Worm (Caenorhabditis elegans): ENCODE data around the gene R10D12.1.

The R10D12.1 gene

ce11 chrV:13908916-13909176 is 25.6 kb downstream of the R10D12.1 start, which contains the start of gene C06B3.6:
Gene C06B3.6, minus strand, starts transcription at chrV:13908967.
- TF ChIP-seq flt-1 (GFP tag; IDR thresholded peaks at IDR 0.05) (no peak), med-1 (GFP tag; optimal IDR thresholded peaks at IDR 0.05; ENCODE audit: insufficient read depth) (no peak), cog-1 (tag; optimal IDR thresholded peaks at IDR 0.05) (no peak), ref-1 (GFP tag; conservative IDR thresholded peaks at IDR 0.05) (no peak), ztf-29 (GFP tag; IDR thresholded peaks at IDR 0.05) (no peak), T22C8.4 (GFP tag; IDR thresholded peaks at IDR 0.05) (no peak), klf-2 (GFP tag; conservative IDR thresholded peaks at IDR 0.05) (no peak), tab-1 (GFP tag; IDR thresholded peaks at IDR 0.05) (no peak), ztf-23 (GFP tag; IDR thresholded peaks at IDR 0.05) (no peak)

- TF ChIP-seq ztf-29 (GFP tag; IDR thresholded peaks at IDR 0.05) (no peak), ref-1 (GFP tag; conservative IDR thresholded peaks at IDR 0.05) (no peak), ztf-23 (GFP tag; IDR thresholded peaks at IDR 0.05) (no peak), med-1 (GFP tag; optimal IDR thresholded peaks at IDR 0.05; ENCODE audit: insufficient read depth) (no peak), tab-1 (GFP tag; IDR thresholded peaks at IDR 0.05) (no peak), T22C8.4 (GFP tag; IDR thresholded peaks at IDR 0.05) (no peak), cog-1 (tag; optimal IDR thresholded peaks at IDR 0.05) (no peak), klf-2 (GFP tag; conservative IDR thresholded peaks at IDR 0.05) (no peak), flt-1 (GFP tag; IDR thresholded peaks at IDR 0.05) (no peak)
Measured at ce11 chrV:13908120-13908915, 26.1 kb downstream of the R10D12.1 start.

- TF ChIP-seq med-1 (GFP tag; optimal IDR thresholded peaks at IDR 0.05; ENCODE audit: insufficient read depth): no peak
- no peak for TF ChIP-seq ztf-23 (GFP tag; IDR thresholded peaks at IDR 0.05)
- TF ChIP-seq flt-1 (GFP tag; IDR thresholded peaks at IDR 0.05): no peak
- no peak for TF ChIP-seq T22C8.4 (GFP tag; IDR thresholded peaks at IDR 0.05)
- no peak for TF ChIP-seq ztf-29 (GFP tag; IDR thresholded peaks at IDR 0.05)
- TF ChIP-seq klf-2 (GFP tag; conservative IDR thresholded peaks at IDR 0.05): no peak
- no peak for TF ChIP-seq ref-1 (GFP tag; conservative IDR thresholded peaks at IDR 0.05)
- TF ChIP-seq cog-1 (tag; optimal IDR thresholded peaks at IDR 0.05): no peak
- TF ChIP-seq tab-1 (GFP tag; IDR thresholded peaks at IDR 0.05): no peak
Measured at ce11 chrV:13907557-13908104, 26.8 kb downstream of the R10D12.1 start.

- TF ChIP-seq cog-1 (tag; optimal IDR thresholded peaks at IDR 0.05) (peak; percentile 20), ref-1 (GFP tag; conservative IDR thresholded peaks at IDR 0.05) (no peak), flt-1 (GFP tag; IDR thresholded peaks at IDR 0.05) (no peak)
Measured at ce11 chrV:13906166-13906565, 28.3 kb downstream of the R10D12.1 start, which contains the start of gene stdh-1. Gene stdh-1, plus strand, starts transcription at chrV:13906492.

- TF ChIP-seq ztf-29 (GFP tag; IDR thresholded peaks at IDR 0.05): no peak
- no peak for TF ChIP-seq ztf-23 (GFP tag; IDR thresholded peaks at IDR 0.05)
- TF ChIP-seq tab-1 (GFP tag; IDR thresholded peaks at IDR 0.05): no peak
- TF ChIP-seq flt-1 (GFP tag; IDR thresholded peaks at IDR 0.05): no peak
Measured at ce11 chrV:13904446-13904845, 30.0 kb downstream of the R10D12.1 start, which contains the start of gene stdh-3. Gene stdh-3, plus strand, starts transcription at chrV:13904611.

ce11 chrV:13902495-13902894 is 31.9 kb downstream of the R10D12.1 start, which contains the start of gene C06B3.1:
Gene C06B3.1, plus strand, starts transcription at chrV:13902795.
- TF ChIP-seq med-1 (GFP tag; optimal IDR thresholded peaks at IDR 0.05; ENCODE audit: insufficient read depth): no peak
- TF ChIP-seq ztf-23 (GFP tag; IDR thresholded peaks at IDR 0.05): no peak
- no peak for TF ChIP-seq ref-1 (GFP tag; conservative IDR thresholded peaks at IDR 0.05)
- no peak for TF ChIP-seq klf-2 (GFP tag; conservative IDR thresholded peaks at IDR 0.05)
- no peak for TF ChIP-seq ztf-29 (GFP tag; IDR thresholded peaks at IDR 0.05)
- TF ChIP-seq T22C8.4 (GFP tag; IDR thresholded peaks at IDR 0.05): no peak
- TF ChIP-seq flt-1 (GFP tag; IDR thresholded peaks at IDR 0.05): no peak
- TF ChIP-seq cog-1 (tag; optimal IDR thresholded peaks at IDR 0.05): no peak
- TF ChIP-seq tab-1 (GFP tag; IDR thresholded peaks at IDR 0.05): no peak

ce11 chrV:13899213-13899612 is 35.2 kb downstream of the R10D12.1 start, which contains the start of gene oac-3:
Gene oac-3, plus strand, starts transcription at chrV:13899513.
- no peak for TF ChIP-seq ref-1 (GFP tag; conservative IDR thresholded peaks at IDR 0.05)
- TF ChIP-seq T22C8.4 (GFP tag; IDR thresholded peaks at IDR 0.05): no peak
- no peak for TF ChIP-seq cog-1 (tag; optimal IDR thresholded peaks at IDR 0.05)
- no peak for TF ChIP-seq med-1 (GFP tag; optimal IDR thresholded peaks at IDR 0.05; ENCODE audit: insufficient read depth)
- no peak for TF ChIP-seq ztf-23 (GFP tag; IDR thresholded peaks at IDR 0.05)
- no peak for TF ChIP-seq tab-1 (GFP tag; IDR thresholded peaks at IDR 0.05)
- no peak for TF ChIP-seq ztf-29 (GFP tag; IDR thresholded peaks at IDR 0.05)
- TF ChIP-seq klf-2 (GFP tag; conservative IDR thresholded peaks at IDR 0.05): no peak
- no peak for TF ChIP-seq flt-1 (GFP tag; IDR thresholded peaks at IDR 0.05)

ce11 chrV:13898356-13898755 is 36.1 kb downstream of the R10D12.1 start, which contains the start of gene cyp-35C1:
Gene cyp-35C1, minus strand, starts transcription at chrV:13898487.
- TF ChIP-seq klf-2 (GFP tag; conservative IDR thresholded peaks at IDR 0.05) (no peak), med-1 (GFP tag; optimal IDR thresholded peaks at IDR 0.05; ENCODE audit: insufficient read depth) (no peak), tab-1 (GFP tag; IDR thresholded peaks at IDR 0.05) (no peak), T22C8.4 (GFP tag; IDR thresholded peaks at IDR 0.05) (no peak), flt-1 (GFP tag; IDR thresholded peaks at IDR 0.05) (no peak), ref-1 (GFP tag; conservative IDR thresholded peaks at IDR 0.05) (no peak), ztf-23 (GFP tag; IDR thresholded peaks at IDR 0.05) (no peak), cog-1 (tag; optimal IDR thresholded peaks at IDR 0.05) (no peak), ztf-29 (GFP tag; IDR thresholded peaks at IDR 0.05) (no peak)

- TF ChIP-seq ref-1 (GFP tag; conservative IDR thresholded peaks at IDR 0.05): no peak
- no peak for TF ChIP-seq med-1 (GFP tag; optimal IDR thresholded peaks at IDR 0.05; ENCODE audit: insufficient read depth)
- TF ChIP-seq ztf-29 (GFP tag; IDR thresholded peaks at IDR 0.05): no peak
- TF ChIP-seq ztf-23 (GFP tag; IDR thresholded peaks at IDR 0.05): no peak
- no peak for TF ChIP-seq flt-1 (GFP tag; IDR thresholded peaks at IDR 0.05)
- no peak for TF ChIP-seq cog-1 (tag; optimal IDR thresholded peaks at IDR 0.05)
- TF ChIP-seq klf-2 (GFP tag; conservative IDR thresholded peaks at IDR 0.05): no peak
- no peak for TF ChIP-seq tab-1 (GFP tag; IDR thresholded peaks at IDR 0.05)
Measured at ce11 chrV:13893583-13893982, 40.9 kb downstream of the R10D12.1 start.

All from whole organism, midembryonic.